Worm (Caenorhabditis elegans): ENCODE measurements around the gene nkb-3.

Gene nkb-3

ce11 chrX:13726285-13726684 lies 44.1 kb downstream of the nkb-3 start:
- TF ChIP-seq ama-1 (optimal IDR thresholded peaks at IDR 0.05): no peak
- TF ChIP-seq unc-86 (tag; optimal IDR thresholded peaks at IDR 0.05): no peak
- no peak for TF ChIP-seq tbx-7 (tag; optimal IDR thresholded peaks at IDR 0.05)
- TF ChIP-seq nhr-232 (tag; optimal IDR thresholded peaks at IDR 0.05): no peak
- no peak for TF ChIP-seq syd-9 (tag; optimal IDR thresholded peaks at IDR 0.05)
- no peak for TF ChIP-seq lin-11 (tag; optimal IDR thresholded peaks at IDR 0.05)
- TF ChIP-seq pqm-1 (tag; optimal IDR thresholded peaks at IDR 0.05): no peak

DNA sequence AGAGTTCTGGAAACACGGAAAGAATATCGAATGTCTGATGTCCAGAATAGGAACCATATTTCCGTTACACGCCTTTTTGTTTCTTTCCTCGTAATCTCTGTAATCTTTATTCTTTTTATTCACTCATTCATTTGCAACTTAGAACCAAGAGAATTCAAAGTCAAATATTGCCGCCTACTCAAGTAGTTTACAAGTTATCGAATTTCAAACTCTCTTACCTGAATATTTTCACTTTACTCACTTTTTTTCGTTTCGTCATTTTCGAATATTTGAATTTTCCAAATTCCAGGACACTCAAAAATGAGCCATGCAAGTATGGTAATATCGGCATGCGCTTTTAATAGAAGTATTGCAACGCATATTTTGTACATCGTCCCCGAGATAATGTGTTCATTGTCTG lies 46.0 kb downstream of the nkb-3 start, which contains the start of gene K11E4.6:
K11E4.6 (plus strand) TSS at position 301 of the 400 bp plus-strand sequence.
- no peak for TF ChIP-seq pat-9 (tag; optimal IDR thresholded peaks at IDR 0.05)
- no peak for TF ChIP-seq nhr-232 (tag; optimal IDR thresholded peaks at IDR 0.05)
- no peak for TF ChIP-seq odd-2 (tag; optimal IDR thresholded peaks at IDR 0.05)
- no peak for TF ChIP-seq ceh-48 (tag; optimal IDR thresholded peaks at IDR 0.05)
- no peak for TF ChIP-seq ceh-34 (tag; optimal IDR thresholded peaks at IDR 0.05)
- TF ChIP-seq rnt-1 (tag; optimal IDR thresholded peaks at IDR 0.05): no peak
- TF ChIP-seq fax-1 (tag; optimal IDR thresholded peaks at IDR 0.05): no peak
- TF ChIP-seq unc-3 (GFP tag; conservative IDR thresholded peaks at IDR 0.05): no peak
- TF ChIP-seq unc-3 (tag; optimal IDR thresholded peaks at IDR 0.05): no peak
- no peak for TF ChIP-seq hlh-30 (tag; optimal IDR thresholded peaks at IDR 0.05; ENCODE audit: insufficient read depth)
- TF ChIP-seq tbx-7 (tag; optimal IDR thresholded peaks at IDR 0.05): no peak
- TF ChIP-seq C08G9.2 (tag; optimal IDR thresholded peaks at IDR 0.05): no peak
- TF ChIP-seq sox-2 (GFP tag; IDR thresholded peaks at IDR 0.05): no peak
- TF ChIP-seq fkh-6 (tag; optimal IDR thresholded peaks at IDR 0.05): no peak
- no peak for TF ChIP-seq syd-9 (tag; optimal IDR thresholded peaks at IDR 0.05)
- no peak for TF ChIP-seq madf-2 (tag; optimal IDR thresholded peaks at IDR 0.05)
- TF ChIP-seq unc-86 (tag; optimal IDR thresholded peaks at IDR 0.05): no peak
- no peak for TF ChIP-seq ceh-31 (tag; optimal IDR thresholded peaks at IDR 0.05)

- TF ChIP-seq unc-86 (tag; optimal IDR thresholded peaks at IDR 0.05): no peak
- TF ChIP-seq ceh-22 (tag; optimal IDR thresholded peaks at IDR 0.05): no peak
- no peak for TF ChIP-seq zip-5 (tag; optimal IDR thresholded peaks at IDR 0.05)
- no peak for TF ChIP-seq ceh-31 (tag; optimal IDR thresholded peaks at IDR 0.05)
- no peak for TF ChIP-seq elt-4 (tag; optimal IDR thresholded peaks at IDR 0.05)
- TF ChIP-seq ceh-19 (GFP tag; optimal IDR thresholded peaks at IDR 0.05): no peak
- no peak for TF ChIP-seq fkh-10 (GFP tag; optimal IDR thresholded peaks at IDR 0.05)
These were observed 47.5 kb downstream of the nkb-3 start, which contains the start of gene poml-1 for ce11 chrX:13722821-13723220. TSS of gene poml-1 (minus strand) at chrX:13722921.

DNA sequence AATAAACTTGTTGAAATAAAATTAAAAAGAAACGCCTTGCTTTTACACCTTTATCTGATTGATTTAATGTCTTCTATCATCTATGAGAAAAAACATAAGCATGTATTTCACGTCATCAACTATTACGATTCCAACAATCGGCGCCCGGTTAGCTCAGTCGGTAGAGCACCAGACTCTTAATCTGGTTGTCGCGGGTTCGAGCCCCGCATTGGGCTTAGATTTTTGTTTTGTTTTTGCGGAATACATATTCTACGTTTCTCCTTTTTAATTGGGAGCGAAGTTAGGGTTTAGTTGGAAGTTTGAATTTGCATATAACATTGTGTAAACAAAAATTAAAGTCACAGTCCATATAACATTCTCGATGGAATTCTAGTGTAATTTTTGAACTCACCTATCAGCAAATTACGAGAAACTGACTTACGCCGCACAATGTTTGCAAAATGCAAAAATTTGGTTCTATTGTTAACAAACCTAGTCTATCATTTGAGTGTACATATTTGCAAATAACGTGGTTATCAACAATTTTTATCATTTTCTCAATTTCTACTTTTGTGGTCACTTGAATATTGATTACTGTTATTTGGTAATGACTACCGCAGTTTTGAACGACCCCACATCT lies 53.2 kb downstream of the nkb-3 start, which contains the start of gene shc-3:
shc-3 (plus strand) TSS at position 484 of the 619 bp plus-strand sequence.
- TF ChIP-seq dmd-4 (tag; optimal IDR thresholded peaks at IDR 0.05; ENCODE audit: borderline replicate concordance): no peak
- no peak for TF ChIP-seq odd-2 (tag; optimal IDR thresholded peaks at IDR 0.05)
- TF ChIP-seq ceh-48 (tag; optimal IDR thresholded peaks at IDR 0.05): no peak
- no peak for TF ChIP-seq ceh-45 (GFP tag; IDR thresholded peaks at IDR 0.05)
- TF ChIP-seq ref-2 (tag; optimal IDR thresholded peaks at IDR 0.05): no peak
- no peak for TF ChIP-seq ama-1 (optimal IDR thresholded peaks at IDR 0.05)
- no peak for TF ChIP-seq nfya-1 (tag; optimal IDR thresholded peaks at IDR 0.05)
- no peak for TF ChIP-seq gmeb-2 (tag; optimal IDR thresholded peaks at IDR 0.05)
- TF ChIP-seq ets-4 (tag; optimal IDR thresholded peaks at IDR 0.05): no peak
- TF ChIP-seq ceh-2 (tag; optimal IDR thresholded peaks at IDR 0.05): no peak
- no peak for TF ChIP-seq tbx-7 (tag; optimal IDR thresholded peaks at IDR 0.05)
- TF ChIP-seq pag-3 (tag; optimal IDR thresholded peaks at IDR 0.05; ENCODE audit: borderline replicate concordance): no peak
- no peak for TF ChIP-seq ceh-6 (GFP tag; optimal IDR thresholded peaks at IDR 0.05)
- no peak for TF ChIP-seq pha-2 (tag; optimal IDR thresholded peaks at IDR 0.05)
- no peak for TF ChIP-seq hlh-8 (tag; optimal IDR thresholded peaks at IDR 0.05)
- no peak for TF ChIP-seq tbx-2 (tag; optimal IDR thresholded peaks at IDR 0.05)
- no peak for TF ChIP-seq elt-4 (tag; optimal IDR thresholded peaks at IDR 0.05)

Measured in whole organism, late embryonic.